3 fruit fly cellular contexts compared by ENCODE assay signal in the genomic region with DNA sequence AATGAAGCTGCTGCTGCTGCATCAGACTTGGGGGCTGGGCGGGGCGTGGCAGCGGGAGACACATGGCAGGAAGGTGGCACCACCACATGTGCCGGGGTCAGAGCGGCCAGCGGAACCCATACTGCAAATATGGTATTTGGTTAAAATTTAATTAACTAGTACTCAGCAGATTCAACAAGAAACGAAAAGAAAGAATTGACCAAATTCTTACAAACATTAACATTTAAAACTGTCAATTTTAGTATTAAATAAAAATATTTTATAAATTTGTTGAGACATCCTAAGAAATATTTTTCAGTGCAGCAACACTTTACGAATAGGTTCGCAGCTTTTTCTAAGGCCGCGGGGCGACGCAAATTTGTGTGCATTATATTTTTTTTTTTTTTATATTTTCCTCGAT.
TF ChIP-seq lines count a peak whose summit lies in the region.

No protein-coding gene starts in this region.

- TF ChIP-seq CTCF in whole organism, embryonic (GFP tag; optimal IDR thresholded peaks at IDR 0.05; lab: Kevin White, UChicago): no peak

TF ChIP-seq in whole organism, embryonic, 481 proteins besides CTCF, POLR2A, EP300 and RAD21:
- no peak for TF ChIP-seq pho (GFP tag; optimal IDR thresholded peaks at IDR 0.05; lab: Kevin White, UChicago)
- no peak for TF ChIP-seq caup (GFP tag; optimal IDR thresholded peaks at IDR 0.05; lab: Kevin White, UChicago; ENCODE audit: severe bottlenecking)
- peak; percentile 46; the same call in 1 of the 2 replicates for TF ChIP-seq Drgx (GFP tag; IDR thresholded peaks at IDR 0.05; lab: Robert Waterston, UW)
- no peak for TF ChIP-seq dan (GFP tag; IDR thresholded peaks at IDR 0.05; lab: Robert Waterston, UW)

TF ChIP-seq in whole organism, prepupa, 60 proteins besides CTCF, POLR2A, EP300 and RAD21:
- TF ChIP-seq CG8119 (GFP tag; IDR thresholded peaks at IDR 0.05; lab: Robert Waterston, UW) (peak; percentile 57; the same call in 2 of the 3 replicates), Eip78C (GFP tag; lab: Kevin White, UChicago) (peak; percentile 48), CG7368 (GFP tag; optimal IDR thresholded peaks at IDR 0.05; lab: Kevin White, UChicago) (no peak), dac (GFP tag; optimal IDR thresholded peaks at IDR 0.05; lab: Kevin White, UChicago) (no peak), CG11294 (GFP tag; IDR thresholded peaks at IDR 0.05; lab: Robert Waterston, UW) (no peak), Lpt (GFP tag; optimal IDR thresholded peaks at IDR 0.05; lab: Kevin White, UChicago) (no peak), pdm3 (GFP tag; optimal IDR thresholded peaks at IDR 0.05; lab: Kevin White, UChicago) (no peak), CG15336 (GFP tag; IDR thresholded peaks at IDR 0.05; lab: Robert Waterston, UW) (peak; percentile 43), salr (GFP tag; optimal IDR thresholded peaks at IDR 0.05; lab: Kevin White, UChicago) (no peak), eg (GFP tag; IDR thresholded peaks at IDR 0.05; lab: Robert Waterston, UW) (peak; percentile 61; the same call in 2 of the 3 replicates), CG11762 (GFP tag; optimal IDR thresholded peaks at IDR 0.05; lab: Kevin White, UChicago; ENCODE audit: insufficient read depth) (no peak), vri (GFP tag; optimal IDR thresholded peaks at IDR 0.05; lab: Kevin White, UChicago) (no peak), CG9139 (GFP tag; optimal IDR thresholded peaks at IDR 0.05; lab: Kevin White, UChicago) (no peak), Hr38 (GFP tag; optimal IDR thresholded peaks at IDR 0.05; lab: Kevin White, UChicago) (no peak), Sox15 (GFP tag; optimal IDR thresholded peaks at IDR 0.05; lab: Kevin White, UChicago) (no peak), CG32006 (GFP tag; optimal IDR thresholded peaks at IDR 0.05; lab: Kevin White, UChicago) (peak; percentile 37), Eip75B (GFP tag; optimal IDR thresholded peaks at IDR 0.05; lab: Kevin White, UChicago) (no peak), CG4318 (GFP tag; optimal IDR thresholded peaks at IDR 0.05; lab: Kevin White, UChicago) (peak; percentile 11), Hr4 (GFP tag; optimal IDR thresholded peaks at IDR 0.05; lab: Kevin White, UChicago) (no peak), CG6792 (GFP tag; optimal IDR thresholded peaks at IDR 0.05; lab: Kevin White, UChicago) (no peak), CG11902 (GFP tag; optimal IDR thresholded peaks at IDR 0.05; lab: Kevin White, UChicago) (no peak), svp (GFP tag; lab: Kevin White, UChicago) (peak; percentile 24), CG3919 (GFP tag; optimal IDR thresholded peaks at IDR 0.05; lab: Kevin White, UChicago) (no peak), Sox14 (GFP tag; optimal IDR thresholded peaks at IDR 0.05; lab: Kevin White, UChicago) (no peak), topi (GFP tag; optimal IDR thresholded peaks at IDR 0.05; lab: Kevin White, UChicago) (no peak), CG10631 (GFP tag; optimal IDR thresholded peaks at IDR 0.05; lab: Kevin White, UChicago) (peak; percentile 2), CG6276 (GFP tag; optimal IDR thresholded peaks at IDR 0.05; lab: Kevin White, UChicago) (peak; percentile 17)

TF ChIP-seq in whole organism, pupa, 21 proteins besides CTCF, POLR2A, EP300 and RAD21:
- TF ChIP-seq CG13204 (GFP tag; optimal IDR thresholded peaks at IDR 0.05; lab: Kevin White, UChicago) (no peak), Pif1B (GFP tag; optimal IDR thresholded peaks at IDR 0.05; lab: Kevin White, UChicago) (no peak), CG34367 (tag; optimal IDR thresholded peaks at IDR 0.05; lab: Kevin White, UChicago) (no peak), CG14655 (GFP tag; optimal IDR thresholded peaks at IDR 0.05; lab: Kevin White, UChicago) (peak; percentile 50), CG32121 (GFP tag; IDR thresholded peaks at IDR 0.05; lab: Robert Waterston, UW) (peak; percentile 18; the same call in 1 of the 2 replicates), EcR (GFP tag; optimal IDR thresholded peaks at IDR 0.05; lab: Kevin White, UChicago) (no peak), CG9948 (tag; optimal IDR thresholded peaks at IDR 0.05; lab: Kevin White, UChicago) (no peak), fd96Ca (GFP tag; IDR thresholded peaks at IDR 0.05; lab: Robert Waterston, UW) (0 out of 3 replicates have a peak, but pooled peaks have one; percentile 23), CG10348 (GFP tag; IDR thresholded peaks at IDR 0.05; lab: Robert Waterston, UW) (no peak), CG12605 (GFP tag; IDR thresholded peaks at IDR 0.05; lab: Robert Waterston, UW) (no peak), Ets98B (GFP tag; IDR thresholded peaks at IDR 0.05; lab: Robert Waterston, UW) (no peak; the same call in 1 of the 2 replicates), rn (GFP tag; IDR thresholded peaks at IDR 0.05; lab: Robert Waterston, UW) (no peak), D1 (tag; optimal IDR thresholded peaks at IDR 0.05; lab: Kevin White, UChicago) (no peak), CG8301 (tag; optimal IDR thresholded peaks at IDR 0.05; lab: Kevin White, UChicago) (peak; percentile 23), CG8159 (tag; optimal IDR thresholded peaks at IDR 0.05; lab: Kevin White, UChicago) (no peak), CG4496 (GFP tag; IDR thresholded peaks at IDR 0.05; lab: Robert Waterston, UW) (no peak), Pif1A (GFP tag; optimal IDR thresholded peaks at IDR 0.05; lab: Kevin White, UChicago) (no peak), CG17806 (tag; optimal IDR thresholded peaks at IDR 0.05; lab: Kevin White, UChicago) (no peak)
